Fruit fly (Drosophila melanogaster): ENCODE results near the gene ncm.

ncm gene

dm6 chr2L:18469544-18470109, 20.9 kb upstream of the ncm start:
- TF ChIP-seq CTCF (optimal IDR thresholded peaks at IDR 0.05), result no peak
- TF ChIP-seq CG8478 (optimal IDR thresholded peaks at IDR 0.05), result no peak

- no peak for TF ChIP-seq CG8478 (optimal IDR thresholded peaks at IDR 0.05)
- no peak for TF ChIP-seq CTCF (optimal IDR thresholded peaks at IDR 0.05)
Observed at dm6 chr2L:18468607-18469015, 19.9 kb upstream of the ncm start.

DNA sequence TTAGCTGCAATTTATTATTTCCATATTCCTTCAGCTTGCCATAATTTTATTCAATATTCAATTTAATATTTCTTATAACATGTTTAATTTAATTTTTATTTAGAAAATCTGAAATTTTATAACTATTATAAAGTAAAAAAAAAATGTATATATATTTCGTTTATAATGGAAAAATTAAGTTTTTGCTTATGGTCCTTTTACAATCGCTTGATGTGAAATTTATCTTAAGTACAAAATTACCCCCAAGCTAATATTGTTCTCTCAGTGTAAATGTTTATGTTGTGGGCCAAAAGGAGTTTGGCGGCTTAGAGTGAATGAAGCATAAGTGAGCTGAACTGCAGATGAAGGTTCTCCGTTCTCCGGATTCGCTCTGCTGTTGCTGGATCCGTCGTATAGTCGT, 19.3 kb upstream of the ncm start:
- no peak for TF ChIP-seq CG8478 (optimal IDR thresholded peaks at IDR 0.05)
- TF ChIP-seq CTCF (optimal IDR thresholded peaks at IDR 0.05), result no peak

DNA sequence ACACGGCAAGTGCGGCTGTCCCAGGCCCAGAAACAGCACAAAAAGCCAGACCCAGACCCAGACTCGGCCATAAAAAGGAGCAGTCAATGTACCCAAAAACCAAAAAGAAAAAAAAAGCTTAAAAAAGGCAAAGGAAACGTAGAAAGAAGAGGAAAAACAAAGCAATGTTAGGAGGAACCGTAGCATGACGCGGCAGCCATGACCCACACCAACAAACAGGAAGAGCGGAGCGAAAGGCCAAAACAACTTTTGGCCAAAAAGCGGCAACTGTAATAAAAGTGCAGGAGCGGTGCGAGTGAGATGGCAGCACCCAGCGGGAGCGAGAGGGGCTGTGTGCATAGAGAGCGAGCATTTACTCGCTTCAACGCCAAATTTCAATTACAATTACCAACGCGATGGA, 18.7 kb upstream of the ncm start:
- no peak for TF ChIP-seq CTCF (optimal IDR thresholded peaks at IDR 0.05)
- no peak for TF ChIP-seq CG8478 (optimal IDR thresholded peaks at IDR 0.05)

DNA sequence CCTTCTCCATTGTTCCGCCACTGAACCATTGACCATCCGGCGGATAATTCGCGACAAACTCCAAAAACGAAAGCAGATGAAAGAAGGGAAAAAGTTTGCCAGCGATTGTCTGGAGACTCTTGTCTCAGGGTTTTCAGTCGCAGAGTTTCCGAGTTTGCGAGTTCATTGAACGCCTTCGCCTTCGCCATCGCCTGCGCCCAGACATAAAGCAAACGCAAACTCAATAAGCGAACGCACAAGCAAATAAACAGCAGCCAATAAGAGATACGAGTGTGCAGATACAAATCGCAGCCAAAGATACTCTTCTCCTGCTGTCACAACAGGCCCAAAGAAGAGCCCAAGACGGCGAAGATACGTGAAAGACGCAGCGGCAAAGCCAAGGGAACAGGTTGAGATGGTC, 17.9 kb upstream of the ncm start:
- TF ChIP-seq CTCF (optimal IDR thresholded peaks at IDR 0.05), result no peak
- no peak for TF ChIP-seq CG8478 (optimal IDR thresholded peaks at IDR 0.05)

dm6 chr2L:18466202-18466591, 17.4 kb upstream of the ncm start:
- TF ChIP-seq CTCF (optimal IDR thresholded peaks at IDR 0.05) (no peak), CG8478 (optimal IDR thresholded peaks at IDR 0.05) (no peak)

- no peak for TF ChIP-seq CG8478 (optimal IDR thresholded peaks at IDR 0.05)
- TF ChIP-seq CTCF (optimal IDR thresholded peaks at IDR 0.05), result no peak
Observed at dm6 chr2L:18465402-18466201, 16.8 kb upstream of the ncm start.

DNA sequence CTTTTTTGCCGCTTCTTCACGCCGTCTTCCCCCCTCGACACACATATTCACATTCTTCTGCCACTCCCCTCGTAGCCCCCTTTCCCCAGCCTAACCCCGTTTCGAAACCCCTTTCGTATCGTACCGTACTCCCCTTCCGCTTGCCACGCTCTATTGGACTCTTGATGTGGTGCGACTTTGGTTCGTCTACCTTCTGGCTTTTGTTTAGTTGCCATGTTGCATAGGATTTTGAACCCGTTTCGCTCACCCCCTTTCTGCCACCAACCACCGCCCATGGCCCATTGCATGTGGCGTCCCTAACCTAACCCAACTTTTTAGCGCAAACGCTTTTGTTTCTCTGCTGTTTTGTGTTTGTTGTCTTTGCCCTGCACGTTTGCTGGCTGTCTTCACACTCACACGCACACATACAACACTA, 15.4 kb upstream of the ncm start:
- no peak for TF ChIP-seq CG8478 (optimal IDR thresholded peaks at IDR 0.05)
- no peak for TF ChIP-seq CTCF (optimal IDR thresholded peaks at IDR 0.05)

DNA sequence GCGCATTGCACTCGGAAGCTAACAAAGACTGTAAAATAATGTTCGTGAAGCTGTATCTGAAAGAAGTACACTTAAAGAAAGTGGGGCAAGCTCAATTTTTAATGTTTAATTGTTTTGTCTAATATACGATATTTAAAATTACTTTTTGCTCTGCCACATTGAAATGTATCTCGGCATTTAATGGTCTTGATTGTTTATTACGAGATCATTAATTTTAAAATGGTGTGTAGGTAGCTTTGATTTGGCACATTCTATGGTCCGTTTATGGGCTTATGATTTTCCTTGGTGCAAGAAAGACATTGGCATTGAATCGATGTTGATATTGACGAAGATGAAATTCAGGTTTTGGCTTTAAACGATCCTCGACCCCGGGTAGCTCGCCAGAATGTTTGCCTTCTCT, 14.9 kb upstream of the ncm start:
- TF ChIP-seq CG8478 (optimal IDR thresholded peaks at IDR 0.05), result no peak
- no peak for TF ChIP-seq CTCF (optimal IDR thresholded peaks at IDR 0.05)

- TF ChIP-seq CG8478 (optimal IDR thresholded peaks at IDR 0.05) (no peak), CTCF (optimal IDR thresholded peaks at IDR 0.05) (no peak)
Observed at dm6 chr2L:18459698-18460348, 11.1 kb upstream of the ncm start.

DNA sequence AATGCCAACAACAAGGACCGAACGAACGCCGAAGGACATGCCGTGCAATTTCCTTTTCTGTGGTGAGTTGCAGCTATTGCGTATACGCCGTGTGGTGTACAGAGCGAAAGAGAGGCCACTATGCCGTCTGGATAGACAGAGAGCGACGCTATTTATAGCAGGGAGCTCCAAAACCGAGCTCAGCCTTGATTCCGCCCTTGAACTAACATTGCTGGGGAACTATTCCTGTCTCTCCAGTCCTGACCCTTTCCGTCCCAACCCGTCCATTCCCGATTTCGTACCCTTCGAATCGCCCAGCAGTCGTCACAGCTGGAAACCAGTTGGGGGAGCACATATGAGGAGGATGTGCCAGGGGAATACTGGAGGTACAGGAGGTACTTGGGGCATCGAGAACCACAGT, 9.8 kb upstream of the ncm start:
- TF ChIP-seq CG8478 (optimal IDR thresholded peaks at IDR 0.05) (no peak), CTCF (optimal IDR thresholded peaks at IDR 0.05) (no peak)

DNA sequence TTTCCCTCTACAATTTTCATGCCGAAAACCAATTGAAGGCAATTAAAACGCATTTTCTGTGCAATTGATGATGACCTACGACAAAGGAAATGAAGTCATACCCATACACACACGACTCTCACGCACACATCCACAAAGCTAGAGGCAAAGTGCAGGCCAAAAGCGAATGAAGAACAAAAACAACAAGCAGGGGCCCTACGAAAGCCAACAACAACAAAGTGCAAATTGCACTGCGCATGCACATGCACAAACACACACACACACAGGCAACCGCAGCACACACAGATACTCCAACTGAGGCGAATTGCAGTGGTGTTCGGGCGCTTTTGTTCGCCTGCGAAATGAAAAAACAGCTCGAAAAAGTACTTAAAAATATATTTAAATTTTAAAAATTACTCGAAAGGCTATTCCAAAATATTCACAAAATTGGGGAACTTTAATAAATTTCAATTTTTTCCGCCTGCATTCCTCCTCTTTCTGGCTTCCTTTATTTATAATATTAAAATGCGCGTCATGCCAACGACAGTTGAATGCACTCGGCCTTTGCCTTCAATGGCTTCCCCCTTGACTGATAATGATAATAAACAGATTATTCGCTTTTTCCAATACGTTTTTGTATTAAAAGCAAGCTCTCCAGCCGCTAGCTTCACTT, 8.3 kb upstream of the ncm start:
- no peak for TF ChIP-seq CG8478 (optimal IDR thresholded peaks at IDR 0.05)
- TF ChIP-seq CTCF (optimal IDR thresholded peaks at IDR 0.05), result no peak

DNA sequence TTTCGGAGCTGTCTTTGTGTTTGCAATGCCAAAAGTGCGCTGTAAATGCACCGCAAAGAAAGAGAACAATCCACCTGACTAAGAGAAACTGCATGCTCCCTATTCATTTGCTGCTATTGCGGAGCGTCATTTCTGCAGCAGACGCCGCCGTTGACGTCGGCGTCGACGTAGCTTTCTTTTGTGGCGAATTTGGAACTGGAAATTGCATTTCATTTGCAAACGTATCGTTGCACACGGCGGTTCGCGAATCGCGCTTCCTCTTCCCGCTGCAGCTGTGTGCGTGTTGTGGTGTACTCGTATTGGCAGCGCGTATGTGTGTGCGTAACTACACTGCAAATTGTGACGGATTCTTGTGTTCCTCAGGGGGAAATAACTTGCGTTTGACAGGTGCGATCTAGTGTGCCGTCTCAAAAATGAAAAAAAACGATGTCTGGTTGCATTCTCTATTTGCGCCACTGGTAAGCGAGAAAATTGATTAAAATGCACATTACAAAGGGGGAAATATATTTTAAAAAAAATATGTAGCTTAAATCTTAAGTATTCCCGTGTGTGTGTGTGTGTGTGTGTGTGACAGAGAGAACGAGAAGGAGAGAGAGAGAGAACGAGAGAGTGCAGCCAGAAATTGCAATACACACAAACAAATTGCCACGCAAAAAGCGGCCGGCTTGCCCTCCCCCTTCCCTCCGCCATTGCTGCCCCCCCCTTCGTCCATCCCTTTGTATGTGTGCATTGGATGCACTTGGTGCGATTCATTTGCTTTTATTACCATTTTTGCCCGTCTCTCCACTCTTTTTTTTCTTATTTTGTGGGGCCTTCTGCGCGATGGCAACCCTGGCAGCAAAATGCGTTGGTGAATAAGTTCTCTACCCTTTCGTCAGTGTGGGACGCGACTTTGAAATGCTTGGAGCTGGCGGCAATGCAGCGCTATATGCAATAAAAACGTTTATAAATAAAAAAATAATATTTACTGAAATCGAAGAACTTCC, 7.0 kb upstream of the ncm start:
- TF ChIP-seq CG8478 (optimal IDR thresholded peaks at IDR 0.05), result no peak
- no peak for TF ChIP-seq CTCF (optimal IDR thresholded peaks at IDR 0.05)

dm6 chr2L:18454128-18454788, 5.5 kb upstream of the ncm start, which contains the start of the genes bsf and Ntf-2r:
Gene bsf, minus strand, starts transcription at chr2L:18454587.
Gene Ntf-2r, plus strand, starts transcription at chr2L:18454649.
- TF ChIP-seq CTCF (optimal IDR thresholded peaks at IDR 0.05), result peak; percentile 45 to 49
- TF ChIP-seq CG8478 (optimal IDR thresholded peaks at IDR 0.05), result no peak
